Fruit fly (Drosophila melanogaster): ENCODE measurements around the gene Tcs3.

DNA sequence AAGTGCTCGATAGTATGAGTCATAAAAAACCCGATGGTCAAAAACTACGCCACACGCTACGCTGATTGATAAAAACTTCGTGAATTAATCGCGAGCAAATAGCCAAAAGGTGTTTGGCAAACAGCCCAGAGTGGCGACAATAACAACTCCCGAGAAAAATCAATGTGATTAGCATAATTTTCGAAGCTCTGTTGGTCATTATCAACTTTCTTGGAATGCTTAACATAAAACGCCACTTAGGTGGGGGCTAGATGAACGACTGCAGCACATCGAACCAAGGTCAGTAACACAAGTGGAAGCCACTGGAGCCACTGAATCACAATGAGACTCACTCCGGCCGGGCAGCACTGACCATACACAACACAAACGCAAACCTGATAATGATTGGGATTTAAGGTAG lies 14.1 kb upstream of the Tcs3 start:
- TF ChIP-seq CG8478 (optimal IDR thresholded peaks at IDR 0.05): no peak
- TF ChIP-seq EcR (GFP tag; optimal IDR thresholded peaks at IDR 0.05): no peak
- TF ChIP-seq Dll (optimal IDR thresholded peaks at IDR 0.05): no peak
- TF ChIP-seq usp (GFP tag; optimal IDR thresholded peaks at IDR 0.05): no peak

Measured in whole organism.